Worm (Caenorhabditis elegans) whole organism, L3 larva: ENCODE results near the gene F25E5.5.

ENCODE experiments used
- R02D3.7 ChIP-seq: fragments of 150-350 bp; optimal IDR thresholded peaks from 2 replicates; lab custom pipeline; 2014; ENCODE audit warnings: missing biosample characterization, missing genetic modification characterization
- ama-1 ChIP-seq: fragments of 150-350 bp; optimal IDR thresholded peaks from 2 replicates; lab custom pipeline; 2018
- ceh-16 ChIP-seq: sonication (generic microtip); optimal IDR thresholded peaks from 2 replicates; lab custom pipeline; 2017; ENCODE audit warnings: missing biosample characterization, missing genetic modification characterization
- ceh-28 ChIP-seq: fragments of 150-350 bp; optimal IDR thresholded peaks from 2 replicates; lab custom pipeline; 2014; ENCODE audit warnings: missing biosample characterization, missing genetic modification reagents, missing genetic modification characterization
- ceh-82 ChIP-seq: fragments of 150-350 bp; optimal IDR thresholded peaks from 2 replicates; lab custom pipeline; 2014; ENCODE audit warnings: missing biosample characterization, missing genetic modification characterization
- daf-12 ChIP-seq: fragments of 150-350 bp; optimal IDR thresholded peaks from 2 replicates; lab custom pipeline; 2014; ENCODE audit warnings: missing biosample characterization, missing genetic modification reagents, missing genetic modification characterization
- egl-27 ChIP-seq: sonication (generic microtip); optimal IDR thresholded peaks from 4 replicates; lab custom pipeline; 2017; ENCODE audit warnings: missing biosample characterization, missing genetic modification reagents, missing genetic modification characterization
- egl-5 ChIP-seq: fragments of 150-350 bp; optimal IDR thresholded peaks from 2 replicates; lab custom pipeline; 2017; ENCODE audit warnings: missing biosample characterization, missing genetic modification reagents, missing genetic modification characterization, inconsistent platforms
- elt-1 ChIP-seq: fragments of 150-350 bp; optimal IDR thresholded peaks from 2 replicates; lab custom pipeline; 2014; ENCODE audit warnings: missing biosample characterization, missing genetic modification characterization
- elt-2 ChIP-seq: sonication (generic microtip); optimal IDR thresholded peaks from 2 replicates; lab custom pipeline; 2016; ENCODE audit warnings: missing genetic modification reagents, mild to moderate bottlenecking, missing genetic modification characterization, missing compliant biosample characterization
- elt-3 ChIP-seq, 3 experiments: fragments of 150-350 bp in 1 of 3; sonication (generic microtip) in 2 of 3; optimal IDR thresholded peaks; 2 replicates in 2 of 3; 4 replicates in 1 of 3; lab custom pipeline; 2014 to 2017; ENCODE audit warnings: missing biosample characterization in 3 of 3, missing genetic modification characterization in 3 of 3
- fkh-10 ChIP-seq: sonication (generic microtip); optimal IDR thresholded peaks from 2 replicates; lab custom pipeline; 2017; ENCODE audit warnings: missing biosample characterization, missing genetic modification reagents, missing genetic modification characterization
- fkh-2 ChIP-seq: fragments of 150-350 bp; optimal IDR thresholded peaks from 2 replicates; lab custom pipeline; 2014; ENCODE audit warnings: missing biosample characterization, missing genetic modification reagents, missing genetic modification characterization
- fos-1 ChIP-seq: fragments of 150-350 bp; optimal IDR thresholded peaks from 2 replicates; lab custom pipeline; 2014; ENCODE audit warnings: missing biosample characterization, missing genetic modification characterization
- hmg-11 ChIP-seq: sonication (generic microtip); optimal IDR thresholded peaks from 2 replicates; lab custom pipeline; 2016; ENCODE audit warnings: missing genetic modification characterization, missing compliant biosample characterization
- jun-1 ChIP-seq: fragments of 150-350 bp; optimal IDR thresholded peaks from 2 replicates; lab custom pipeline; 2014; ENCODE audit warnings: missing biosample characterization, missing genetic modification reagents, missing genetic modification characterization
- lin-15B ChIP-seq: fragments of 150-350 bp; optimal IDR thresholded peaks from 2 replicates; lab custom pipeline; 2014; ENCODE audit warnings: missing biosample characterization, missing genetic modification characterization
- lin-39 ChIP-seq: fragments of 150-350 bp; optimal IDR thresholded peaks from 2 replicates; lab custom pipeline; 2018; ENCODE audit warnings: missing biosample characterization, missing genetic modification reagents, missing genetic modification characterization
- lsy-12 ChIP-seq: sonication (generic microtip); optimal IDR thresholded peaks from 2 replicates; lab custom pipeline; 2016; ENCODE audit warnings: mild to moderate bottlenecking, missing genetic modification characterization, missing compliant biosample characterization
- mdl-1 ChIP-seq: fragments of 150-350 bp; optimal IDR thresholded peaks from 2 replicates; lab custom pipeline; 2014; ENCODE audit warnings: missing biosample characterization, missing genetic modification characterization
- nfya-1 ChIP-seq: sonication (generic microtip); optimal IDR thresholded peaks from 2 replicates; lab custom pipeline; 2017; ENCODE audit warnings: missing genetic modification characterization, mild to moderate bottlenecking, missing compliant biosample characterization, antibody characterized with exemption, moderate library complexity; ENCODE audit not compliant: insufficient read depth
- nhr-11 ChIP-seq: fragments of 150-350 bp; optimal IDR thresholded peaks from 2 replicates; lab custom pipeline; 2014; ENCODE audit warnings: missing biosample characterization, missing genetic modification characterization
- nhr-23 ChIP-seq: fragments of 150-350 bp; optimal IDR thresholded peaks from 2 replicates; lab custom pipeline; 2014; ENCODE audit warnings: missing biosample characterization, missing genetic modification reagents, missing genetic modification characterization
- nhr-237 ChIP-seq: fragments of 150-350 bp; optimal IDR thresholded peaks from 2 replicates; lab custom pipeline; 2014; ENCODE audit warnings: missing biosample characterization, missing genetic modification characterization
- nhr-43 ChIP-seq: sonication (generic microtip); optimal IDR thresholded peaks from 2 replicates; lab custom pipeline; 2016; ENCODE audit warnings: mild to moderate bottlenecking, missing genetic modification characterization, missing compliant biosample characterization; ENCODE audit not compliant: poor library complexity, severe bottlenecking
- nhr-76 ChIP-seq: fragments of 150-350 bp; sonication (generic microtip); optimal IDR thresholded peaks from 5 replicates; lab custom pipeline; 2014; ENCODE audit warnings: missing biosample characterization, missing genetic modification characterization
- nhr-77 ChIP-seq: fragments of 150-350 bp; optimal IDR thresholded peaks from 2 replicates; lab custom pipeline; 2014; ENCODE audit warnings: missing biosample characterization, missing genetic modification characterization
- pha-4 ChIP-seq: fragments of 150-350 bp; optimal IDR thresholded peaks from 2 replicates; lab custom pipeline; 2014; ENCODE audit warnings: missing biosample characterization, missing genetic modification reagents, missing genetic modification characterization
- pqm-1 ChIP-seq: fragments of 150-350 bp; optimal IDR thresholded peaks from 2 replicates; lab custom pipeline; 2017; ENCODE audit warnings: missing biosample characterization, missing genetic modification characterization, inconsistent platforms
- skn-1 ChIP-seq: fragments of 150-350 bp; optimal IDR thresholded peaks from 2 replicates; lab custom pipeline; 2014; ENCODE audit warnings: missing biosample characterization, missing genetic modification characterization
- snpc-4 ChIP-seq: fragments of 150-350 bp; optimal IDR thresholded peaks from 2 replicates; lab custom pipeline; 2014; ENCODE audit warnings: missing biosample characterization, missing genetic modification characterization
- unc-62 ChIP-seq: fragments of 150-350 bp; sonication (generic microtip); optimal IDR thresholded peaks from 4 replicates; lab custom pipeline; 2014; ENCODE audit warnings: missing biosample characterization, missing genetic modification reagents, missing genetic modification characterization
- ztf-11 ChIP-seq: fragments of 150-350 bp; optimal IDR thresholded peaks from 2 replicates; lab custom pipeline; 2014; ENCODE audit warnings: missing biosample characterization, missing genetic modification characterization
- ztf-4 ChIP-seq: fragments of 150-350 bp; optimal IDR thresholded peaks from 2 replicates; lab custom pipeline; 2014; ENCODE audit warnings: missing biosample characterization, missing genetic modification characterization

F25E5.5 gene

ce11 chrV:7426594-7426993 is 20.5 kb upstream of the F25E5.5 start, which contains the start of gene srw-68:
srw-68 (minus strand) TSS chrV:7426694.
- TF ChIP-seq elt-2 (tag; lab: Kevin White, UChicago): no peak
- TF ChIP-seq fkh-10 (GFP tag; lab: Kevin White, UChicago): no peak
- TF ChIP-seq ama-1 (lab: Kevin White, UChicago): no peak
- no peak for TF ChIP-seq fos-1
- no peak for TF ChIP-seq R02D3.7 (tag; lab: Kevin White, UChicago)
- no peak for TF ChIP-seq jun-1 (tag; lab: Kevin White, UChicago)
- TF ChIP-seq nhr-23 (tag; lab: Kevin White, UChicago): no peak
- TF ChIP-seq ztf-4 (tag; lab: Kevin White, UChicago): no peak
- no peak for TF ChIP-seq lin-15B
- no peak for TF ChIP-seq ztf-11
- TF ChIP-seq, all 47 proteins: peak for 0

ce11 chrV:7428880-7429279 is 18.2 kb upstream of the F25E5.5 start, which contains the start of gene srw-69:
srw-69 (minus strand) TSS chrV:7428980.
- TF ChIP-seq unc-62: no peak
- no peak for TF ChIP-seq nhr-76 (tag; lab: Kevin White, UChicago)
- no peak for TF ChIP-seq fos-1
- TF ChIP-seq fkh-10 (GFP tag; lab: Kevin White, UChicago): no peak
- TF ChIP-seq nhr-11: no peak
- no peak for TF ChIP-seq hmg-11 (tag; lab: Kevin White, UChicago)
- TF ChIP-seq nhr-43 (tag; lab: Kevin White, UChicago): no peak
- TF ChIP-seq ceh-28 (tag; lab: Kevin White, UChicago): no peak
- no peak for TF ChIP-seq R02D3.7 (tag; lab: Kevin White, UChicago)
- TF ChIP-seq ceh-82 (tag; lab: Kevin White, UChicago): no peak
- TF ChIP-seq nfya-1: no peak
- no peak for TF ChIP-seq ceh-16 (tag; lab: Kevin White, UChicago)
- no peak for TF ChIP-seq fkh-2
- no peak for TF ChIP-seq nhr-77 (tag; lab: Kevin White, UChicago)
- no peak for TF ChIP-seq elt-3 (tag; optimal IDR thresholded peaks at IDR 0.05; lab: Kevin White, UChicago)
- no peak for TF ChIP-seq daf-12 (tag; lab: Kevin White, UChicago)
- TF ChIP-seq skn-1 (tag; lab: Kevin White, UChicago): no peak
- no peak for TF ChIP-seq nhr-237 (tag; lab: Kevin White, UChicago)
- no peak for TF ChIP-seq egl-27 (tag; lab: Kevin White, UChicago)

DNA sequence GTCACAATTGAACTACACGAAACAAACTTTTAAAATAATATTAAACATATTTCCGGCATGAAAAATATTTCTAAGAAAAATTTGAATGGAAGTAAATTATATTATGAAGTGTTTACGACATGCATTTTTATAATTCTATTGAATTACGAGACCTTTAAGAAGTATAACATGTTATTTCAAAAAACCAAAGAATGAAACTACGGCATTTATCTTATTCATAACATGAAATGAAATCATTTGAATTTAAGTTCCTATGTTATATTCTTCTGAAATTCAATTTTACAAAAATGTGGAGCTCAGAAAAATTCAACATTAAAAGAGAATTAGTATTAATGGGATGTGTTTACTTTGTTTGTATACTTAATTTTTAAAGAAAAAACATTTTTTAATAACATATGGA is 16.0 kb upstream of the F25E5.5 start, which contains the start of gene srw-71:
Gene srw-71, minus strand, starts transcription at position 101 of the 400 bp plus-strand sequence.
- TF ChIP-seq jun-1 (tag; lab: Kevin White, UChicago) (no peak), elt-2 (tag; lab: Kevin White, UChicago) (no peak), fos-1 (no peak)

ce11 chrV:7432441-7433146 is 14.5 kb upstream of the F25E5.5 start:
- TF ChIP-seq lsy-12 (tag; lab: Kevin White, UChicago) (peak; percentile 24), nhr-43 (tag; lab: Kevin White, UChicago) (peak; percentile 70), ztf-11 (no peak), nhr-23 (tag; lab: Kevin White, UChicago) (peak; percentile 6), elt-2 (tag; lab: Kevin White, UChicago) (peak; percentile 42), ama-1 (lab: Kevin White, UChicago) (peak; percentile 76)

- TF ChIP-seq lsy-12 (tag; lab: Kevin White, UChicago) (no peak), jun-1 (tag; lab: Kevin White, UChicago) (no peak), elt-1 (tag; lab: Kevin White, UChicago) (peak; percentile 4), snpc-4 (tag; lab: Kevin White, UChicago) (peak; percentile 21), egl-5 (tag; lab: Kevin White, UChicago) (peak; percentile 69), nfya-1 (peak; percentile 50), egl-27 (tag; lab: Kevin White, UChicago) (no peak), fkh-10 (GFP tag; lab: Kevin White, UChicago) (peak; percentile 40), skn-1 (tag; lab: Kevin White, UChicago) (peak; percentile 62), lin-39 (peak; percentile 51), pqm-1 (tag; lab: Kevin White, UChicago) (peak; percentile 91), lin-15B (peak; percentile 9), elt-2 (tag; lab: Kevin White, UChicago) (peak; percentile 74), mdl-1 (peak; percentile 76), pha-4 (tag; lab: Kevin White, UChicago) (peak; percentile 60), ama-1 (lab: Kevin White, UChicago) (peak; percentile 42), hmg-11 (tag; lab: Kevin White, UChicago) (peak; percentile 27), fkh-2 (no peak)
Observed at ce11 chrV:7434805-7435363, 12.2 kb upstream of the F25E5.5 start.
